Fruit fly (Drosophila melanogaster) whole organism, prepupa: ENCODE measurements around the gene Flo2.

ENCODE experiments used
- Blimp-1 ChIP-seq: fragments of 200-800 bp; sonication (Bioruptor generic); optimal IDR thresholded peaks from 3 replicates; lab custom pipeline; 2017; ENCODE audit warnings: missing biosample characterization, missing genetic modification characterization, mild to moderate bottlenecking, moderate library complexity, missing genetic modification reagents
- CG10669 ChIP-seq: fragments of 200-800 bp; sonication (Bioruptor generic); optimal IDR thresholded peaks from 3 replicates; lab custom pipeline; 2018; ENCODE audit warnings: missing biosample characterization, mild to moderate bottlenecking, missing genetic modification characterization, moderate library complexity
- CG11762 ChIP-seq: fragments of 200-800 bp; sonication (Bioruptor generic); optimal IDR thresholded peaks from 3 replicates; lab custom pipeline; 2016; ENCODE audit warnings: missing biosample characterization, missing genetic modification characterization; ENCODE audit not compliant: insufficient read depth
- CG11902 ChIP-seq: fragments of 200-800 bp; sonication (Bioruptor generic); optimal IDR thresholded peaks from 3 replicates; lab custom pipeline; 2016; ENCODE audit warnings: missing biosample characterization, missing genetic modification characterization
- CG15336 ChIP-seq: fragments of 200-800 bp; sonication (Bioruptor generic); IDR thresholded peaks from 2 replicates; pipeline ENCODE4 v1.3.6; 2022; ENCODE audit warnings: missing biosample characterization, missing genetic modification characterization
- CG31627 ChIP-seq: fragments of 200-800 bp; sonication (Bioruptor generic); optimal IDR thresholded peaks from 3 replicates; lab custom pipeline; 2016; ENCODE audit warnings: missing biosample characterization, missing genetic modification characterization
- CG32006 ChIP-seq: fragments of 200-800 bp; sonication (Bioruptor generic); optimal IDR thresholded peaks from 3 replicates; lab custom pipeline; 2017; ENCODE audit warnings: missing biosample characterization, mild to moderate bottlenecking, missing genetic modification characterization
- CG34406 ChIP-seq: fragments of 200-800 bp; sonication (Bioruptor generic); optimal IDR thresholded peaks from 3 replicates; lab custom pipeline; 2016; ENCODE audit warnings: missing biosample characterization, missing genetic modification characterization
- CG3919 ChIP-seq: fragments of 200-800 bp; sonication (Bioruptor generic); optimal IDR thresholded peaks from 3 replicates; lab custom pipeline; 2016; ENCODE audit warnings: missing biosample characterization, missing genetic modification characterization
- CG4318 ChIP-seq: fragments of 200-800 bp; sonication (Bioruptor generic); optimal IDR thresholded peaks from 3 replicates; lab custom pipeline; 2017; ENCODE audit warnings: missing biosample characterization, mild to moderate bottlenecking, missing genetic modification characterization
- CG6163 ChIP-seq: fragments of 200-800 bp; sonication (Bioruptor generic); IDR thresholded peaks from 3 replicates; pipeline ENCODE4 v1.3.6; 2022; ENCODE audit warnings: missing biosample characterization, missing genetic modification characterization
- CG6276 ChIP-seq: fragments of 200-800 bp; sonication (Bioruptor generic); optimal IDR thresholded peaks from 2 replicates; lab custom pipeline; 2017; ENCODE audit warnings: missing biosample characterization, mild to moderate bottlenecking, missing genetic modification characterization
- CG6792 ChIP-seq: fragments of 200-800 bp; sonication (Bioruptor generic); optimal IDR thresholded peaks from 3 replicates; lab custom pipeline; 2016; ENCODE audit warnings: missing biosample characterization, missing genetic modification characterization
- CG6808 ChIP-seq: fragments of 200-800 bp; sonication (Bioruptor generic); optimal IDR thresholded peaks from 3 replicates; lab custom pipeline; 2017; ENCODE audit warnings: missing biosample characterization, missing genetic modification characterization, mild to moderate bottlenecking, moderate library complexity, missing genetic modification reagents
- CG6854 ChIP-seq: fragments of 200-800 bp; sonication (Bioruptor generic); optimal IDR thresholded peaks from 2 replicates; lab custom pipeline; 2017; ENCODE audit warnings: missing biosample characterization, mild to moderate bottlenecking, missing genetic modification characterization
- CG7368 ChIP-seq: fragments of 200-800 bp; sonication (Bioruptor generic); optimal IDR thresholded peaks from 3 replicates; lab custom pipeline; 2016; ENCODE audit warnings: missing biosample characterization, missing genetic modification characterization
- CG8119 ChIP-seq: fragments of 200-800 bp; sonication (Bioruptor generic); IDR thresholded peaks from 3 replicates; pipeline ENCODE4 v1.3.6; 2022; ENCODE audit warnings: missing biosample characterization, missing genetic modification characterization
- CG8632 ChIP-seq: fragments of 200-800 bp; sonication (Bioruptor generic); optimal IDR thresholded peaks from 3 replicates; lab custom pipeline; 2016; ENCODE audit warnings: missing biosample characterization, missing genetic modification characterization
- CG9139 ChIP-seq: fragments of 200-800 bp; sonication (Bioruptor generic); optimal IDR thresholded peaks from 3 replicates; lab custom pipeline; 2017; ENCODE audit warnings: missing biosample characterization, mild to moderate bottlenecking, missing genetic modification characterization
- Eip75B ChIP-seq: fragments of 200-800 bp; sonication (Bioruptor generic); optimal IDR thresholded peaks from 3 replicates; lab custom pipeline; 2016; ENCODE audit warnings: missing biosample characterization, missing genetic modification characterization
- Eip78C ChIP-seq: fragments of 200-800 bp; sonication (Bioruptor generic); peaks from one replicate; lab custom pipeline; 2016; ENCODE audit warnings: missing biosample characterization, missing genetic modification characterization
- Eip93F ChIP-seq: fragments of 200-800 bp; sonication (Bioruptor generic); optimal IDR thresholded peaks from 2 replicates; lab custom pipeline; 2016; ENCODE audit warnings: missing biosample characterization, mild to moderate bottlenecking, missing genetic modification characterization
- Ets96B ChIP-seq: fragments of 200-800 bp; optimal IDR thresholded peaks from 2 replicates; lab custom pipeline; 2019; ENCODE audit warnings: missing biosample characterization, mild to moderate bottlenecking, missing genetic modification characterization, moderate library complexity
- Hr38 ChIP-seq: sonication (Bioruptor generic); optimal IDR thresholded peaks from 2 replicates; lab custom pipeline; 2016; ENCODE audit warnings: missing biosample characterization, missing genetic modification characterization
- Hr4 ChIP-seq: fragments of 200-800 bp; sonication (Bioruptor generic); optimal IDR thresholded peaks from 3 replicates; lab custom pipeline; 2016; ENCODE audit warnings: missing biosample characterization, missing genetic modification characterization
- Lpt ChIP-seq: fragments of 200-800 bp; sonication (Bioruptor generic); optimal IDR thresholded peaks from 3 replicates; lab custom pipeline; 2016; ENCODE audit warnings: missing biosample characterization, missing genetic modification characterization
- Sox102F ChIP-seq: fragments of 200-800 bp; sonication (Bioruptor generic); optimal IDR thresholded peaks from 2 replicates; lab custom pipeline; 2016; ENCODE audit warnings: missing biosample characterization, mild to moderate bottlenecking, missing genetic modification characterization
- Sox14 ChIP-seq: fragments of 200-800 bp; sonication (Bioruptor generic); optimal IDR thresholded peaks from 3 replicates; lab custom pipeline; 2016; ENCODE audit warnings: missing biosample characterization, missing genetic modification characterization
- Sox15 ChIP-seq: fragments of 200-800 bp; sonication (Bioruptor generic); optimal IDR thresholded peaks from 3 replicates; lab custom pipeline; 2016; ENCODE audit warnings: missing biosample characterization, missing genetic modification characterization
- achi ChIP-seq: fragments of 200-800 bp; sonication (Bioruptor generic); optimal IDR thresholded peaks from 3 replicates; lab custom pipeline; 2016; ENCODE audit warnings: missing biosample characterization, missing genetic modification characterization
- acj6 ChIP-seq: fragments of 200-800 bp; sonication (Bioruptor generic); optimal IDR thresholded peaks from 3 replicates; lab custom pipeline; 2016; ENCODE audit warnings: missing biosample characterization, missing genetic modification characterization
- cyc ChIP-seq: fragments of 200-800 bp; sonication (Bioruptor generic); optimal IDR thresholded peaks from 3 replicates; lab custom pipeline; 2016; ENCODE audit warnings: missing biosample characterization, missing genetic modification characterization
- dac ChIP-seq: fragments of 200-800 bp; sonication (Bioruptor generic); optimal IDR thresholded peaks from 2 replicates; lab custom pipeline; 2017; ENCODE audit warnings: missing biosample characterization, mild to moderate bottlenecking, missing genetic modification characterization
- dsx ChIP-seq: fragments of 200-800 bp; optimal IDR thresholded peaks from 3 replicates; lab custom pipeline; 2019; ENCODE audit warnings: missing biosample characterization, mild to moderate bottlenecking, missing genetic modification characterization, moderate library complexity; ENCODE audit not compliant: poor library complexity, severe bottlenecking
- eg ChIP-seq: fragments of 200-800 bp; sonication (Bioruptor generic); IDR thresholded peaks from 3 replicates; pipeline ENCODE4 v1.3.6; 2022; ENCODE audit warnings: missing biosample characterization, missing genetic modification characterization
- esn ChIP-seq: fragments of 200-800 bp; sonication (Bioruptor generic); optimal IDR thresholded peaks from 2 replicates; lab custom pipeline; 2016; ENCODE audit warnings: missing biosample characterization, mild to moderate bottlenecking, missing genetic modification characterization, moderate library complexity
- lz ChIP-seq: fragments of 200-800 bp; sonication (Bioruptor generic); optimal IDR thresholded peaks from 3 replicates; lab custom pipeline; 2016; ENCODE audit warnings: missing biosample characterization, missing genetic modification characterization
- net ChIP-seq: fragments of 200-800 bp; sonication (Bioruptor generic); optimal IDR thresholded peaks from 3 replicates; lab custom pipeline; 2016; ENCODE audit warnings: missing biosample characterization, missing genetic modification characterization
- salr ChIP-seq, 2 experiments: fragments of 200-800 bp; sonication (Bioruptor generic); optimal IDR thresholded peaks; 3 replicates each; lab custom pipeline; 2016 to 2018; ENCODE audit warnings: missing biosample characterization in 2 of 2, missing genetic modification characterization in 2 of 2, mild to moderate bottlenecking in 1 of 2
- spab ChIP-seq: fragments of 200-800 bp; sonication (Bioruptor generic); optimal IDR thresholded peaks from 2 replicates; lab custom pipeline; 2017; ENCODE audit warnings: missing biosample characterization, mild to moderate bottlenecking, missing genetic modification characterization, missing genetic modification reagents
- ss ChIP-seq, 2 experiments: fragments of 200-800 bp; sonication (Bioruptor generic); optimal IDR thresholded peaks; 2 replicates in 1 of 2; 3 replicates in 1 of 2; lab custom pipeline; 2017 to 2018; ENCODE audit warnings: mild to moderate bottlenecking in 2 of 2, missing biosample characterization in 2 of 2, missing genetic modification characterization in 2 of 2, moderate library complexity in 1 of 2
- vri ChIP-seq: fragments of 200-800 bp; sonication (Bioruptor generic); optimal IDR thresholded peaks from 3 replicates; lab custom pipeline; 2016; ENCODE audit warnings: missing biosample characterization, mild to moderate bottlenecking, missing genetic modification characterization

Gene Flo2

DNA sequence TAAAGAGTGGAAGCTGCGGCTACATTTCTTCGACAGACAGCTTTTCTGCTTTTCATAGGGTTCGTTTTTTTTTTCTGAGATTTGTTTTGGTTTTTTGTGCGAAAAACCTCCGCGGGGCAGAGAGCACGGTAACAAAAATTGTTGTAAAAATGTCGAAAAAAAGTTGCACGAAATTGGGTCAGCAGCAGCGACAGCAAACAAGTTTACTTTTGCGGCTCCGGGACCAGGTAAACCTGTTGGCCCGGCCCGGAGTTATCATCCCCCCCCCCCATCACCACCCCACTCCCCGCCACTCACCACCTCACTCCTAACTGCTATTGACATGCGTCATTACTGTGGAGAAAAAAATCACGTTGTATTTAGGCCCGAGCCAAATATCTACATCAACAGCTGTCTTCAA is 29.2 kb downstream of the Flo2 start:
- peak; percentile 38 for TF ChIP-seq CG6276 (GFP tag; lab: Kevin White, UChicago)
- TF ChIP-seq CG6854 (GFP tag; lab: Kevin White, UChicago) = peak; percentile 55
- TF ChIP-seq Blimp-1 (GFP tag; lab: Kevin White, UChicago) = peak; percentile 40
- TF ChIP-seq Lpt (GFP tag; lab: Kevin White, UChicago) = peak; percentile 4
- no peak for TF ChIP-seq Hr38 (GFP tag; lab: Kevin White, UChicago)
- no peak for TF ChIP-seq CG34406 (GFP tag; lab: Kevin White, UChicago)
- TF ChIP-seq Eip78C (GFP tag; lab: Kevin White, UChicago) = peak; percentile 32
- TF ChIP-seq eg (GFP tag; lab: Robert Waterston, UW) = peak; percentile 43; the same call in 1 of the 3 replicates

DNA sequence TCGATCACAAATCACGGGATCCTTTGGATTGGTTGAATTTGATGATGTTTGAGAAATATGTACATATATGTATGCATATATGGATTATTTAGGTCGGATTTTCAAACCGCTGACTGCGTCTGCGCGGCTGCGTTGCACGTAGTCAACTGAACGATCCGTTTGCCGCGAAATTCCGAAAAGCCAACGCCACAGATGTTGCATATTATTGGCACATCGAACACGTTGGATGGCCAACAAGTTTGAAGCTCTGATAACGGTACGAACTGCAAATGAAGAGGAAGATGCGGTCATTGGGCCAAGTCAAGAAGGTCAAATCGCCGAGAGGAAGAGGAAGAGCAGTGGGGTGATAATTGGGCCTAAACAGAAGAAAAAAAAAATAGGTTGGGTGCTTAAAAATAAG is 31.9 kb downstream of the Flo2 start, which contains the start of gene CG9518:
CG9518 (minus strand) TSS at position 154 of the 400 bp plus-strand sequence.
- TF ChIP-seq CG4318 (GFP tag; lab: Kevin White, UChicago) (no peak), CG15336 (GFP tag; lab: Robert Waterston, UW) (0 out of 2 replicates have a peak, but pooled peaks have one; percentile 10), Eip78C (GFP tag; lab: Kevin White, UChicago) (peak; percentile 40)

DNA sequence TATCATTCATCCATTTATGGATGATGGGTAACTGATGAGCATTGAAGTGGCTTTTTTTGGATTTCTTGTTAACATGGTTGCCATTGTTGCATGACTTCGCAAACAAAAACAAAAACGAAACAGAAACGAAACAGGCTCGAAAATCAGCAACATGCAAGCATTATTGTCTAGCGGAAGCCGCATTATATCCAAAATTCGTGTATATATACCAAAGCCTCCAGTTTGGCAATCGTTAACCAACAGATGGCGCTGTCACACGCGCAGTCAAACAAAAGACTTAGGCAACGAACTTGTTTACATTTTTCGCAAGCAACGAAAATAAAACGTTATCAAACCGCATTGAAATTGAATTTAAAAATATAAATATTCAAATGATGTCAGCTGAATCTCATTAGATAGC is 39.7 kb downstream of the Flo2 start:
- TF ChIP-seq Eip75B (GFP tag; lab: Kevin White, UChicago) (no peak), CG31627 (GFP tag; lab: Kevin White, UChicago) (no peak), CG3919 (GFP tag; lab: Kevin White, UChicago) (no peak), net (GFP tag; lab: Kevin White, UChicago) (no peak), CG6808 (GFP tag; lab: Kevin White, UChicago) (no peak), Eip93F (GFP tag; lab: Kevin White, UChicago) (no peak)

DNA sequence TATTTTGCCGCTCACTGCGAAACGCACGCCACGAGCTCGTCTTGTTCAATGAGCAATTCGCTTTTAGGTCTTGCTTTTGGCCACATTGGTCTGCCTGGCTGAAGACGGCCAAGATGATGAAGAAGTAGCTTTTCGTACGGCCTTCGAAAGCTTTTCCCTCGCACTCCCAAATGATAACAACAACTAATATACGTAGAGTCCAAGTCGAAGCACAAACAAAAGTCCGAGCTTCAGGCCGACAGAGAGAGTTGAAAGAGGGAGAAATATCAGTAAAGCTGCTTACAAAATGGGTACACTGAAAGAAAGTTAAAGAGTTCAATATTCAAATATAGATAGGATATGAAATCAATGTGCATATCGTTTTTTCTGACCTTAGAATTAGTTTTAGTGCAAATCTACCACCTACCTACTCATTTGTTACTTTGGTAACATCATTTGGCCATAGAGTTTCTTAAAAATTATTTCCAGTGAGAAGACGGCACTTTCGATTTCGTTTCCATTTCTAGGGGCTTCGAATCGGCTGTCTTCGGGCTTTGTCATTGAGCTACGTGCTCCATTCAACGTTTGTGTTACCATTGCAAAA is 43.5 kb downstream of the Flo2 start, which contains the start of the genes CG45064 and CG45065:
CG45064 (minus strand) TSS at position 51 of the 583 bp plus-strand sequence.
CG45065 (minus strand) TSS at position 51 of the 583 bp plus-strand sequence.
- peak; percentile 88 for TF ChIP-seq net (GFP tag; lab: Kevin White, UChicago)
- peak in 1 of 2 experiments; percentile 57 for TF ChIP-seq salr (GFP tag; optimal IDR thresholded peaks at IDR 0.05; lab: Kevin White, UChicago)
- TF ChIP-seq lz (GFP tag; lab: Kevin White, UChicago) = peak; percentile 86
- peak; percentile 88 for TF ChIP-seq CG8632
- TF ChIP-seq CG32006 (GFP tag; lab: Kevin White, UChicago) = peak; percentile 94
- TF ChIP-seq eg (GFP tag; lab: Robert Waterston, UW) = peak; percentile 94
- peak; percentile 84 for TF ChIP-seq achi (GFP tag; lab: Kevin White, UChicago)
- TF ChIP-seq esn (GFP tag; lab: Kevin White, UChicago) = peak; percentile 92
- TF ChIP-seq cyc = peak; percentile 84
- TF ChIP-seq CG11762 (GFP tag; lab: Kevin White, UChicago) = peak; percentile 85
- TF ChIP-seq CG15336 (GFP tag; lab: Robert Waterston, UW) = peak; percentile 93
- no peak for TF ChIP-seq CG9139 (GFP tag; lab: Kevin White, UChicago)
- TF ChIP-seq Eip93F (GFP tag; lab: Kevin White, UChicago) = peak; percentile 36
- peak; percentile 85 for TF ChIP-seq Sox14
- TF ChIP-seq Sox15 = peak; percentile 86
- TF ChIP-seq spab (GFP tag; lab: Kevin White, UChicago) = peak; percentile 45
- TF ChIP-seq Lpt (GFP tag; lab: Kevin White, UChicago) = peak; percentile 91
- peak; percentile 87 for TF ChIP-seq CG4318 (GFP tag; lab: Kevin White, UChicago)
- TF ChIP-seq vri (GFP tag; lab: Kevin White, UChicago) = peak; percentile 73
- peak; percentile 17 to 70 for TF ChIP-seq ss (GFP tag; optimal IDR thresholded peaks at IDR 0.05; lab: Kevin White, UChicago)
- TF ChIP-seq CG10669 (GFP tag; lab: Kevin White, UChicago) = peak; percentile 66
- peak; percentile 80 for TF ChIP-seq CG11902 (GFP tag; lab: Kevin White, UChicago)
- peak; percentile 63 for TF ChIP-seq Ets96B (tag; lab: Kevin White, UChicago)
- peak; percentile 82 for TF ChIP-seq dsx (GFP tag; lab: Kevin White, UChicago)
- no peak for TF ChIP-seq CG6854 (GFP tag; lab: Kevin White, UChicago)
- peak; percentile 83 for TF ChIP-seq dac (GFP tag; lab: Kevin White, UChicago)
- peak; percentile 91 for TF ChIP-seq CG6792 (GFP tag; lab: Kevin White, UChicago)
- TF ChIP-seq CG8119 (GFP tag; lab: Robert Waterston, UW) = peak; percentile 94
- TF ChIP-seq CG6808 (GFP tag; lab: Kevin White, UChicago) = peak; percentile 47
- peak; percentile 88 for TF ChIP-seq Sox102F (GFP tag; lab: Kevin White, UChicago)
- TF ChIP-seq Eip78C (GFP tag; lab: Kevin White, UChicago) = peak; percentile 97
- TF ChIP-seq CG6163 (GFP tag; lab: Robert Waterston, UW) = peak; percentile 91
- peak; percentile 97 for TF ChIP-seq Hr4 (GFP tag; lab: Kevin White, UChicago)
- TF ChIP-seq acj6 (GFP tag; lab: Kevin White, UChicago) = peak; percentile 86
- TF ChIP-seq CG7368 = peak; percentile 79
